Fruit fly (Drosophila melanogaster) S2 (cell line): ENCODE results near the gene CG32249.

Experiments used
- CG8478 ChIP-seq: fragments of >200 bp; optimal IDR thresholded peaks from 2 replicates; lab custom pipeline; 2018
- CTCF ChIP-seq, 2 experiments: fragments of >200 bp; optimal IDR thresholded peaks; 2 replicates each; lab custom pipeline; 2018

DNA sequence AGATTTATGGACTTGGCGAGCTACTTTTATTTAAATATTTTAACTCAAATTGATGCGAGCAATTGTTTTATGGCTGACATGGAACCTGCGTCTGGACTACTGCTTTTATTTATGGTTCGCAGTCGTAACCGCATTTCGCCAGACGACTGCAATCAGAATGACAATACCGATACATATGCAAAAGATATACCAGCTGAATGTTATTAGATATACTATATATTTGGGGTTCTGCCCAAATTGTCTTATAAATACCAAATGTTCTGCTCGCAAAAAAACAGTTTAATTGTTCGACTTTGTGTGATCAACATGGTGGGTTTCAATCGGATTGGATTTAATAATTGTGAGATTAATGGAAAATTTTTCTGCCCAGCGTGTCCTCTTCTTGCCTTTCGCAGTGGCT is at the start of gene CG32249:
- TF ChIP-seq CG8478 (lab: Kevin White, UChicago) (no peak), CTCF (optimal IDR thresholded peaks at IDR 0.05; lab: Kevin White, UChicago) (no peak)
